Worm (Caenorhabditis elegans) whole organism, mixed stage, embryonic: ENCODE measurements around the gene pqm-1.
A peak's percentile ranks its signal among the peaks of the same experiment; 100 is the strongest.

Source experiments
- M03D4.4 ChIP-seq: sonication (generic microtip); optimal IDR thresholded peaks from 2 replicates; lab custom pipeline; 2017; ENCODE audit warnings: mild to moderate bottlenecking, missing genetic modification characterization, missing compliant biosample characterization
- bed-3 ChIP-seq: fragments of 200-800 bp; sonication (Bioruptor generic); optimal IDR thresholded peaks from 3 replicates; lab custom pipeline; 2018; ENCODE audit warnings: mild to moderate bottlenecking, missing genetic modification characterization, moderate library complexity, missing compliant biosample characterization
- blmp-1 ChIP-seq: fragments of 150-350 bp; optimal IDR thresholded peaks from 2 replicates; lab custom pipeline; 2014; ENCODE audit warnings: missing biosample characterization, missing genetic modification characterization
- ceh-39 ChIP-seq: fragments of 150-350 bp; optimal IDR thresholded peaks from 2 replicates; lab custom pipeline; 2014; ENCODE audit warnings: missing biosample characterization, missing genetic modification characterization
- ceh-43 ChIP-seq: fragments of 200-800 bp; sonication (Bioruptor generic); optimal IDR thresholded peaks from 2 replicates; lab custom pipeline; 2018; ENCODE audit warnings: mild to moderate bottlenecking, missing genetic modification characterization, moderate library complexity, missing compliant biosample characterization
- ceh-83 ChIP-seq: fragments of 200-800 bp; sonication (Bioruptor generic); optimal IDR thresholded peaks from 2 replicates; lab custom pipeline; 2018; ENCODE audit warnings: mild to moderate bottlenecking, missing genetic modification characterization, missing compliant biosample characterization
- ces-1 ChIP-seq: fragments of 150-350 bp; optimal IDR thresholded peaks from 2 replicates; lab custom pipeline; 2014; ENCODE audit warnings: missing biosample characterization, missing genetic modification reagents, missing genetic modification characterization
- drap-1 ChIP-seq: fragments of 200-800 bp; sonication (Bioruptor generic); optimal IDR thresholded peaks from 3 replicates; lab custom pipeline; 2018; ENCODE audit warnings: mild to moderate bottlenecking, missing genetic modification characterization, missing compliant biosample characterization
- elt-1 ChIP-seq: sonication (generic microtip); optimal IDR thresholded peaks from 2 replicates; lab custom pipeline; 2017; ENCODE audit warnings: missing genetic modification characterization, mild to moderate bottlenecking, missing compliant biosample characterization, antibody characterized with exemption, moderate library complexity, borderline replicate concordance; ENCODE audit not compliant: insufficient read depth
- elt-3 ChIP-seq: fragments of 150-350 bp; optimal IDR thresholded peaks from 2 replicates; lab custom pipeline; 2014; ENCODE audit warnings: missing biosample characterization, missing genetic modification characterization
- ham-2 ChIP-seq: fragments of 200-800 bp; sonication (Bioruptor generic); optimal IDR thresholded peaks from 2 replicates; lab custom pipeline; 2018; ENCODE audit warnings: mild to moderate bottlenecking, missing genetic modification characterization, missing compliant biosample characterization
- hlh-1 ChIP-seq: fragments of 150-350 bp; optimal IDR thresholded peaks from 2 replicates; lab custom pipeline; 2014; ENCODE audit warnings: missing biosample characterization, missing genetic modification reagents, missing genetic modification characterization
- lin-13 ChIP-seq: fragments of 150-350 bp; optimal IDR thresholded peaks from 2 replicates; lab custom pipeline; 2014; ENCODE audit warnings: missing biosample characterization, missing genetic modification characterization
- lin-32 ChIP-seq: fragments of 200-800 bp; sonication (Bioruptor generic); optimal IDR thresholded peaks from 2 replicates; lab custom pipeline; 2018; ENCODE audit warnings: mild to moderate bottlenecking, missing genetic modification characterization, missing compliant biosample characterization
- lsy-2 ChIP-seq: fragments of 150-350 bp; optimal IDR thresholded peaks from 2 replicates; lab custom pipeline; 2014; ENCODE audit warnings: missing biosample characterization, missing genetic modification characterization
- mep-1 ChIP-seq: fragments of 150-350 bp; optimal IDR thresholded peaks from 2 replicates; lab custom pipeline; 2017; ENCODE audit warnings: missing biosample characterization, missing genetic modification reagents, missing genetic modification characterization, inconsistent platforms
- mls-2 ChIP-seq: sonication (generic microtip); optimal IDR thresholded peaks from 2 replicates; lab custom pipeline; 2016; ENCODE audit warnings: mild to moderate bottlenecking, missing genetic modification characterization, moderate library complexity, missing compliant biosample characterization
- nhr-12 ChIP-seq: fragments of 150-350 bp; optimal IDR thresholded peaks from 2 replicates; lab custom pipeline; 2014; ENCODE audit warnings: missing biosample characterization, missing genetic modification characterization
- nhr-2 ChIP-seq: fragments of 150-350 bp; optimal IDR thresholded peaks from 2 replicates; lab custom pipeline; 2014; ENCODE audit warnings: missing biosample characterization, missing genetic modification characterization
- nhr-237 ChIP-seq: fragments of 150-350 bp; optimal IDR thresholded peaks from 2 replicates; lab custom pipeline; 2014; ENCODE audit warnings: missing biosample characterization, missing genetic modification characterization
- nhr-28 ChIP-seq: fragments of 150-350 bp; optimal IDR thresholded peaks from 2 replicates; lab custom pipeline; 2014; ENCODE audit warnings: missing biosample characterization, missing genetic modification characterization
- nhr-76 ChIP-seq: sonication (generic microtip); optimal IDR thresholded peaks from 2 replicates; lab custom pipeline; 2017; ENCODE audit warnings: missing biosample characterization, missing genetic modification characterization
- pha-4 ChIP-seq: fragments of 150-350 bp; optimal IDR thresholded peaks from 2 replicates; lab custom pipeline; 2018; ENCODE audit warnings: missing biosample characterization, missing genetic modification reagents, missing genetic modification characterization
- sem-2 ChIP-seq: fragments of 200-800 bp; sonication (Bioruptor generic); optimal IDR thresholded peaks from 2 replicates; lab custom pipeline; 2018; ENCODE audit warnings: mild to moderate bottlenecking, missing genetic modification characterization, missing compliant biosample characterization
- snpc-4 ChIP-seq: fragments of 150-350 bp; optimal IDR thresholded peaks from 2 replicates; lab custom pipeline; 2014; ENCODE audit warnings: missing biosample characterization, missing genetic modification characterization
- sptf-1 ChIP-seq: sonication (generic microtip); optimal IDR thresholded peaks from 2 replicates; lab custom pipeline; 2017; ENCODE audit warnings: mild to moderate bottlenecking, missing genetic modification characterization, moderate library complexity, missing compliant biosample characterization
- tbx-8 ChIP-seq: fragments of 200-800 bp; sonication (Bioruptor generic); optimal IDR thresholded peaks from 2 replicates; lab custom pipeline; 2018; ENCODE audit warnings: mild to moderate bottlenecking, missing genetic modification characterization, moderate library complexity, missing compliant biosample characterization
- unc-120 ChIP-seq: sonication (generic microtip); optimal IDR thresholded peaks from 2 replicates; lab custom pipeline; 2017; ENCODE audit warnings: missing genetic modification characterization, missing compliant biosample characterization; ENCODE audit not compliant: poor library complexity, severe bottlenecking
- unc-39 ChIP-seq: fragments of 150-350 bp; optimal IDR thresholded peaks from 2 replicates; lab custom pipeline; 2014; ENCODE audit warnings: missing biosample characterization, missing genetic modification characterization
- unc-62 ChIP-seq: fragments of 150-350 bp; optimal IDR thresholded peaks from 2 replicates; lab custom pipeline; 2014; ENCODE audit warnings: missing biosample characterization, missing genetic modification reagents, missing genetic modification characterization
- zip-8 ChIP-seq: fragments of 150-350 bp; optimal IDR thresholded peaks from 2 replicates; lab custom pipeline; 2014; ENCODE audit warnings: missing biosample characterization, missing genetic modification characterization
- ztf-11 ChIP-seq: fragments of 150-350 bp; optimal IDR thresholded peaks from 2 replicates; lab custom pipeline; 2014; ENCODE audit warnings: missing biosample characterization, missing genetic modification characterization

The pqm-1 gene

ce11 chrII:11134828-11135227 lies 17.6 kb downstream of the pqm-1 start, which contains the start of gene F40F8.5:
Gene F40F8.5, minus strand, starts transcription at chrII:11134928.
- TF ChIP-seq ceh-39 (tag; lab: Kevin White, UChicago) (no peak), sptf-1 (tag; lab: Kevin White, UChicago) (no peak), lin-13 (tag; lab: Kevin White, UChicago) (no peak), unc-120 (tag; lab: Kevin White, UChicago) (no peak), unc-62 (GFP tag; lab: Kevin White, UChicago) (no peak), nhr-28 (no peak), mep-1 (tag; lab: Kevin White, UChicago) (no peak), ham-2 (GFP tag; lab: Kevin White, UChicago) (no peak), elt-3 (no peak), ceh-83 (no peak), zip-8 (no peak), lin-32 (GFP tag; lab: Kevin White, UChicago) (no peak), nhr-76 (no peak), pha-4 (tag; lab: Kevin White, UChicago) (no peak), ces-1 (GFP tag; lab: Kevin White, UChicago) (no peak), mls-2 (tag; lab: Kevin White, UChicago) (no peak), blmp-1 (tag; lab: Kevin White, UChicago) (no peak), nhr-2 (tag; lab: Kevin White, UChicago) (no peak), ceh-43 (GFP tag; lab: Kevin White, UChicago) (no peak), hlh-1 (tag; lab: Kevin White, UChicago) (no peak)

- TF ChIP-seq ceh-39 (tag; lab: Kevin White, UChicago) (peak; percentile 4), nhr-28 (no peak), tbx-8 (no peak), lsy-2 (peak; percentile 59), ham-2 (GFP tag; lab: Kevin White, UChicago) (no peak), unc-120 (tag; lab: Kevin White, UChicago) (peak; percentile 27), ces-1 (GFP tag; lab: Kevin White, UChicago) (peak; percentile 6), nhr-237 (tag; lab: Kevin White, UChicago) (peak; percentile 3), snpc-4 (tag; lab: Kevin White, UChicago) (no peak), blmp-1 (tag; lab: Kevin White, UChicago) (peak; percentile 4)
Observed at ce11 chrII:11132542-11132941, 19.9 kb downstream of the pqm-1 start, which contains the start of gene F40F8.11. Gene F40F8.11, minus strand, starts transcription at chrII:11132590.

DNA sequence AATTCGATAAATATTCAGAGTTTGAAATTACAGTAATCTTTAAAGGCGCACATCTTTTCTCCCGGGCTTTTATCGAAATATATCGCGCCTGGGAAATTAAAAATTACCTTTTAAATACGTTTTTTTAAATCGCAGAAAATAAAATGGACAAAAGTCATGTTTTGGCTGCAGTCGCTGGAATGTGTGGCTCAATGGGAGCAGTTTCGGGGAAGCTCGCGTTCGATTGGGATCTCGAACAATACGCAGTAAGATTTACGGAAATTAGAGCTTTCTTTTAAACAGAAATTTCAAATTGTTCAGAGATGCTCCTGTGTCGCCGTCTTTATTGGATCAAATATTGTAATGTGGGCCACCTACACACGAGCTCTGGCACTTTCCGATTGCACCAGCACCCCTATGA lies 22.9 kb downstream of the pqm-1 start, which contains the start of gene F40F8.12:
TSS of gene F40F8.12 (plus strand) at position 301 of the 400 bp plus-strand sequence.
- TF ChIP-seq elt-3 (no peak), lin-13 (tag; lab: Kevin White, UChicago) (no peak), ceh-43 (GFP tag; lab: Kevin White, UChicago) (no peak), drap-1 (GFP tag; lab: Kevin White, UChicago) (no peak), ceh-39 (tag; lab: Kevin White, UChicago) (no peak), nhr-12 (tag; lab: Kevin White, UChicago) (no peak), nhr-76 (no peak), elt-1 (tag; lab: Kevin White, UChicago) (no peak), ham-2 (GFP tag; lab: Kevin White, UChicago) (no peak), unc-62 (GFP tag; lab: Kevin White, UChicago) (no peak), snpc-4 (tag; lab: Kevin White, UChicago) (no peak), blmp-1 (tag; lab: Kevin White, UChicago) (no peak), hlh-1 (tag; lab: Kevin White, UChicago) (no peak), pha-4 (tag; lab: Kevin White, UChicago) (no peak), mls-2 (tag; lab: Kevin White, UChicago) (no peak), ceh-83 (no peak), M03D4.4 (tag; lab: Kevin White, UChicago) (no peak), lsy-2 (no peak)

DNA sequence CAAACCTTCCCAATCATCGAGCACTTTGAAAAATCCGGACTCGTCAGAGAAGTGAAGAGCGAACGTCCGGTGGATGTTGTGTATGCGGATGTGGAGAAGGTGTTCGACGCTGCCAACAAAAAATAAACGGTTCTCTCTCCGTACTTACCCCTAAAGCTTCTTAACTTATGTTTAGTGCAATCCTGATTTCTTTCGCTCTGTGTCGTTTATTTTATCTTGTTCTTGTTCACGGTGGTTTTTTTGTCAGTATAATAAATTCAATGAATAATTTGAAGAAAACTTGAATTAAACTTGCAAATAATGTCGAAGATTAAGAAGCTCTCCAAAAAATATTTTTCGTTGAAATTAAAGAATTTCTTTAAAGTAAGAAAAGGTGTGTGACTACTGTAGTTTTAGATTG lies 23.4 kb downstream of the pqm-1 start, which contains the start of gene F40F8.3:
TSS of gene F40F8.3 (plus strand) at position 301 of the 400 bp plus-strand sequence.
- no peak for TF ChIP-seq ces-1 (GFP tag; lab: Kevin White, UChicago)
- no peak for TF ChIP-seq ceh-43 (GFP tag; lab: Kevin White, UChicago)
- no peak for TF ChIP-seq lin-13 (tag; lab: Kevin White, UChicago)
- TF ChIP-seq mep-1 (tag; lab: Kevin White, UChicago), result no peak
- no peak for TF ChIP-seq elt-1 (tag; lab: Kevin White, UChicago)
- no peak for TF ChIP-seq sem-2 (GFP tag; lab: Kevin White, UChicago)

ce11 chrII:11127364-11127763 lies 25.0 kb downstream of the pqm-1 start, which contains the start of gene F40F8.1:
Gene F40F8.1, plus strand, starts transcription at chrII:11127664.
- TF ChIP-seq hlh-1 (tag; lab: Kevin White, UChicago) (no peak), zip-8 (no peak), ztf-11 (tag; lab: Kevin White, UChicago) (no peak), tbx-8 (no peak), unc-62 (GFP tag; lab: Kevin White, UChicago) (no peak), nhr-237 (tag; lab: Kevin White, UChicago) (no peak), drap-1 (GFP tag; lab: Kevin White, UChicago) (no peak), unc-39 (tag; lab: Kevin White, UChicago) (no peak), mls-2 (tag; lab: Kevin White, UChicago) (no peak), nhr-76 (no peak), lin-32 (GFP tag; lab: Kevin White, UChicago) (no peak), elt-3 (no peak), bed-3 (GFP tag; lab: Kevin White, UChicago) (no peak), elt-1 (tag; lab: Kevin White, UChicago) (no peak), M03D4.4 (tag; lab: Kevin White, UChicago) (no peak)
